Worm (Caenorhabditis elegans) whole organism, L1 larva: ENCODE results near the gene F33D4.6.

Experiments used
- C34B4.2 ChIP-seq: sonication (generic microtip); optimal IDR thresholded peaks from 2 replicates; lab custom pipeline; 2017; ENCODE audit warnings: mild to moderate bottlenecking, missing genetic modification characterization, missing compliant biosample characterization
- Y116A8C.19 ChIP-seq: sonication (generic microtip); optimal IDR thresholded peaks from 2 replicates; lab custom pipeline; 2016; ENCODE audit warnings: missing compliant biosample characterization, missing genetic modification characterization, borderline replicate concordance
- alr-1 ChIP-seq: fragments of 200-800 bp; sonication (Bioruptor generic); optimal IDR thresholded peaks from 2 replicates; lab custom pipeline; 2018; ENCODE audit warnings: borderline replicate concordance, mild to moderate bottlenecking, missing genetic modification characterization, missing compliant biosample characterization
- blmp-1 ChIP-seq: fragments of 150-350 bp; optimal IDR thresholded peaks from 2 replicates; lab custom pipeline; 2014; ENCODE audit warnings: missing biosample characterization, missing genetic modification characterization
- ceh-63 ChIP-seq: fragments of 200-800 bp; sonication (Bioruptor generic); optimal IDR thresholded peaks from 2 replicates; lab custom pipeline; 2018; ENCODE audit warnings: mild to moderate bottlenecking, missing genetic modification characterization, missing compliant biosample characterization
- dpl-1 ChIP-seq, 3 experiments: fragments of 150-350 bp in 2 of 3; sonication (generic microtip) in 1 of 3; optimal IDR thresholded peaks; 2 replicates each; lab custom pipeline; 2014 to 2017; ENCODE audit warnings: missing biosample characterization in 3 of 3, missing genetic modification characterization in 3 of 3, missing genetic modification reagents in 3 of 3
- dsc-1 ChIP-seq: sonication (generic microtip); optimal IDR thresholded peaks from 2 replicates; lab custom pipeline; 2016; ENCODE audit warnings: mild to moderate bottlenecking, missing genetic modification characterization, missing compliant biosample characterization
- efl-3 ChIP-seq: fragments of 200-800 bp; sonication (Bioruptor generic); optimal IDR thresholded peaks from 2 replicates; lab custom pipeline; 2018; ENCODE audit warnings: mild to moderate bottlenecking, missing genetic modification characterization, missing compliant biosample characterization
- elt-2 ChIP-seq: sonication (generic microtip); optimal IDR thresholded peaks from 2 replicates; lab custom pipeline; 2016; ENCODE audit warnings: missing genetic modification characterization, mild to moderate bottlenecking, inconsistent platforms, missing compliant biosample characterization, missing genetic modification reagents
- ets-5 ChIP-seq: fragments of 200-800 bp; sonication (Bioruptor generic); IDR thresholded peaks from 2 replicates; pipeline ENCODE4 v1.3.6; 2022; ENCODE audit warnings: missing genetic modification characterization, missing compliant biosample characterization
- fkh-10 ChIP-seq: sonication (generic microtip); optimal IDR thresholded peaks from 2 replicates; lab custom pipeline; 2017; ENCODE audit warnings: missing biosample characterization, missing genetic modification reagents, missing genetic modification characterization
- fkh-4 ChIP-seq: sonication (generic microtip); optimal IDR thresholded peaks from 2 replicates; lab custom pipeline; 2016; ENCODE audit warnings: missing compliant biosample characterization, missing genetic modification characterization, borderline replicate concordance
- fkh-8 ChIP-seq: sonication (generic microtip); optimal IDR thresholded peaks from 2 replicates; lab custom pipeline; 2016; ENCODE audit warnings: mild to moderate bottlenecking, missing genetic modification characterization, missing compliant biosample characterization
- fos-1 ChIP-seq: fragments of 150-350 bp; optimal IDR thresholded peaks from 2 replicates; lab custom pipeline; 2014; ENCODE audit warnings: missing biosample characterization, missing genetic modification characterization
- hlh-17 ChIP-seq: fragments of 200-800 bp; sonication (Bioruptor generic); optimal IDR thresholded peaks from 2 replicates; lab custom pipeline; 2018; ENCODE audit warnings: missing genetic modification characterization, mild to moderate bottlenecking, missing compliant biosample characterization, moderate library complexity, borderline replicate concordance
- hlh-4 ChIP-seq: sonication (generic microtip); optimal IDR thresholded peaks from 2 replicates; lab custom pipeline; 2016; ENCODE audit warnings: mild to moderate bottlenecking, missing genetic modification characterization, missing compliant biosample characterization
- hpl-2 ChIP-seq: fragments of 150-350 bp; optimal IDR thresholded peaks from 2 replicates; lab custom pipeline; 2014; ENCODE audit warnings: missing biosample characterization, missing genetic modification reagents, missing genetic modification characterization
- irx-1 ChIP-seq: sonication (generic microtip); optimal IDR thresholded peaks from 2 replicates; lab custom pipeline; 2016; ENCODE audit warnings: missing genetic modification characterization, missing compliant biosample characterization
- jun-1 ChIP-seq: fragments of 150-350 bp; optimal IDR thresholded peaks from 2 replicates; lab custom pipeline; 2014; ENCODE audit warnings: missing biosample characterization, missing genetic modification reagents, missing genetic modification characterization
- lin-14 ChIP-seq: fragments of 200-800 bp; sonication (Bioruptor generic); optimal IDR thresholded peaks from 2 replicates; lab custom pipeline; 2018; ENCODE audit warnings: mild to moderate bottlenecking, missing genetic modification characterization, moderate library complexity, missing compliant biosample characterization
- lin-15B ChIP-seq: fragments of 150-350 bp; sonication (generic microtip); optimal IDR thresholded peaks from 3 replicates; lab custom pipeline; 2014; ENCODE audit warnings: missing biosample characterization, missing genetic modification characterization
- lir-3 ChIP-seq: sonication (generic microtip); optimal IDR thresholded peaks from 2 replicates; lab custom pipeline; 2016; ENCODE audit warnings: mild to moderate bottlenecking, missing genetic modification characterization, moderate library complexity, missing compliant biosample characterization; ENCODE audit not compliant: poor library complexity
- mdl-1 ChIP-seq, 2 experiments: fragments of 150-350 bp; optimal IDR thresholded peaks; 2 replicates each; lab custom pipeline; 2014 to 2017; ENCODE audit warnings: missing biosample characterization in 2 of 2, missing genetic modification characterization in 2 of 2, inconsistent platforms in 1 of 2
- nhr-11 ChIP-seq: fragments of 150-350 bp; optimal IDR thresholded peaks from 2 replicates; lab custom pipeline; 2014; ENCODE audit warnings: missing biosample characterization, missing genetic modification characterization
- nhr-19 ChIP-seq: fragments of 200-800 bp; sonication (Bioruptor generic); conservative IDR thresholded peaks from 2 replicates; pipeline ENCODE4 v1.3.6; 2022; ENCODE audit warnings: missing genetic modification characterization, missing compliant biosample characterization
- nhr-20 ChIP-seq: sonication (generic microtip); optimal IDR thresholded peaks from 2 replicates; lab custom pipeline; 2016; ENCODE audit warnings: mild to moderate bottlenecking, missing genetic modification characterization, missing compliant biosample characterization
- nhr-237 ChIP-seq: fragments of 150-350 bp; optimal IDR thresholded peaks from 2 replicates; lab custom pipeline; 2014; ENCODE audit warnings: missing biosample characterization, missing genetic modification characterization
- nhr-47 ChIP-seq: sonication (generic microtip); optimal IDR thresholded peaks from 2 replicates; lab custom pipeline; 2016; ENCODE audit warnings: mild to moderate bottlenecking, missing genetic modification characterization, moderate library complexity, missing compliant biosample characterization
- nhr-71 ChIP-seq: sonication (generic microtip); optimal IDR thresholded peaks from 2 replicates; lab custom pipeline; 2016; ENCODE audit warnings: mild to moderate bottlenecking, missing genetic modification characterization, moderate library complexity, missing compliant biosample characterization
- nhr-84 ChIP-seq: sonication (generic microtip); optimal IDR thresholded peaks from 2 replicates; lab custom pipeline; 2017; ENCODE audit warnings: missing biosample characterization, missing genetic modification characterization
- pqm-1 ChIP-seq: sonication (generic microtip); optimal IDR thresholded peaks from 3 replicates; lab custom pipeline; 2017; ENCODE audit warnings: missing biosample characterization, missing genetic modification characterization
- snu-23 ChIP-seq: sonication (generic microtip); optimal IDR thresholded peaks from 2 replicates; lab custom pipeline; 2016; ENCODE audit warnings: missing genetic modification characterization, missing compliant biosample characterization
- sox-4 ChIP-seq: sonication (generic microtip); optimal IDR thresholded peaks from 2 replicates; lab custom pipeline; 2016; ENCODE audit warnings: missing genetic modification characterization, missing compliant biosample characterization
- sptf-1 ChIP-seq: fragments of 150-350 bp; optimal IDR thresholded peaks from 2 replicates; lab custom pipeline; 2014; ENCODE audit warnings: missing biosample characterization, missing genetic modification characterization
- sup-37 ChIP-seq: fragments of 200-800 bp; sonication (Bioruptor generic); optimal IDR thresholded peaks from 2 replicates; lab custom pipeline; 2018; ENCODE audit warnings: mild to moderate bottlenecking, missing genetic modification characterization, missing compliant biosample characterization
- unc-130 ChIP-seq: fragments of 150-350 bp; optimal IDR thresholded peaks from 2 replicates; lab custom pipeline; 2017; ENCODE audit warnings: missing biosample characterization, missing genetic modification characterization, inconsistent platforms
- unc-30 ChIP-seq: sonication (generic microtip); optimal IDR thresholded peaks from 2 replicates; lab custom pipeline; 2017; ENCODE audit warnings: missing biosample characterization, missing genetic modification characterization
- unc-62 ChIP-seq: fragments of 150-350 bp; optimal IDR thresholded peaks from 2 replicates; lab custom pipeline; 2014; ENCODE audit warnings: missing biosample characterization, missing genetic modification reagents, missing genetic modification characterization
- unc-86 ChIP-seq: sonication (generic microtip); optimal IDR thresholded peaks from 2 replicates; lab custom pipeline; 2016; ENCODE audit warnings: missing genetic modification characterization, missing compliant biosample characterization
- vab-15 ChIP-seq: sonication (generic microtip); optimal IDR thresholded peaks from 2 replicates; lab custom pipeline; 2017; ENCODE audit warnings: missing genotype, mild to moderate bottlenecking, missing genetic modification characterization, missing compliant biosample characterization
- xbp-1 ChIP-seq: sonication (generic microtip); optimal IDR thresholded peaks from 2 replicates; lab custom pipeline; 2016; ENCODE audit warnings: missing genetic modification characterization, missing compliant biosample characterization
- zag-1 ChIP-seq: fragments of 150-350 bp; optimal IDR thresholded peaks from 2 replicates; lab custom pipeline; 2014; ENCODE audit warnings: missing biosample characterization, missing genetic modification characterization
- zip-4 ChIP-seq: fragments of 200-800 bp; sonication (Bioruptor generic); optimal IDR thresholded peaks from 2 replicates; lab custom pipeline; 2018; ENCODE audit warnings: mild to moderate bottlenecking, missing genetic modification characterization, moderate library complexity, missing compliant biosample characterization
- ztf-11 ChIP-seq, 2 experiments: sonication (generic microtip); optimal IDR thresholded peaks; 2 replicates each; lab custom pipeline; 2016 to 2017; ENCODE audit warnings: missing genetic modification characterization in 2 of 2, missing biosample characterization in 1 of 2, missing compliant biosample characterization in 1 of 2
- ztf-4 ChIP-seq: fragments of 150-350 bp; optimal IDR thresholded peaks from 2 replicates; lab custom pipeline; 2014; ENCODE audit warnings: missing biosample characterization, missing genetic modification characterization

Gene F33D4.6

DNA sequence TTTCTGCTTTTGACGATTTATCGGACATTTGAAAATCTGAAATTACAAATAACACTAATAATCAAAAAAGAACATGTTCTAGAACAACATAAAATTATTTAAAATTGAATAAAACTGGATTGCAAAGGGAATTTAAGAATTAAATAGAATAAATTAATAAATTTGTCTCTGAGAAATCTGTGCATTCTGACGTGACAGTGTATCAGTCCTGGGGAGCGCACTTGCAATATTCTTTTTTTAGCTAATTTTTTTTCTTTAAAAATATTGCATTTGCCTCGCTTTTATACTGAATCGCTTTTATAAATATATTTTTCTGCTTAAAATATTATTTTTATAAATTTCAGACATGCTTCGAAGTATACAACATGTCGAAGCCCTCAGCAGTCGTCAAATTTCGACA lies 8.1 kb downstream of the F33D4.6 start, which contains the start of the genes mrpl-1, emc-6 and mrps-24 (continued):
- no peak for TF ChIP-seq fkh-10 (GFP tag; lab: Kevin White, UChicago)
- peak; percentile 59 for TF ChIP-seq nhr-20
- no peak for TF ChIP-seq zag-1
- peak; percentile 18 for TF ChIP-seq fkh-8
- TF ChIP-seq unc-62 (GFP tag; lab: Kevin White, UChicago), result no peak
- no peak for TF ChIP-seq pqm-1 (tag; lab: Kevin White, UChicago)
- TF ChIP-seq lir-3, result peak; percentile 35
- no peak for TF ChIP-seq C34B4.2 (tag; lab: Kevin White, UChicago)
- peak; percentile 44 for TF ChIP-seq unc-130 (tag; lab: Kevin White, UChicago)
- peak; percentile 73 for TF ChIP-seq snu-23 (GFP tag; lab: Kevin White, UChicago)
- peak; percentile 71 for TF ChIP-seq lin-14
- TF ChIP-seq ztf-11 (tag; optimal IDR thresholded peaks at IDR 0.05; lab: Kevin White, UChicago), result no peak
- no peak for TF ChIP-seq ets-5
- TF ChIP-seq xbp-1 (tag; lab: Kevin White, UChicago), result peak; percentile 68
- peak; percentile 74 for TF ChIP-seq lin-15B (tag; lab: Kevin White, UChicago)
- peak; percentile 76 for TF ChIP-seq nhr-71
- no peak for TF ChIP-seq fkh-4 (tag; lab: Kevin White, UChicago)
- TF ChIP-seq hpl-2 (GFP tag; lab: Kevin White, UChicago), result no peak
- TF ChIP-seq vab-15 (tag; lab: Kevin White, UChicago), result no peak
- no peak for TF ChIP-seq hlh-4 (tag; lab: Kevin White, UChicago)
- TF ChIP-seq dsc-1, result peak; percentile 28
- no peak for TF ChIP-seq zip-4
- TF ChIP-seq fos-1 (tag; lab: Kevin White, UChicago), result no peak
- TF ChIP-seq efl-3, result no peak
- peak; percentile 58 for TF ChIP-seq nhr-19 (GFP tag; lab: Robert Waterston, UW)
- peak; percentile 3 for TF ChIP-seq elt-2 (tag; lab: Kevin White, UChicago)
- TF ChIP-seq sox-4, result no peak
- TF ChIP-seq mdl-1 (tag; optimal IDR thresholded peaks at IDR 0.05; lab: Kevin White, UChicago), result no peak
- TF ChIP-seq nhr-11 (tag; lab: Kevin White, UChicago), result no peak
- peak; percentile 50 for TF ChIP-seq blmp-1 (tag; lab: Kevin White, UChicago)
- no peak for TF ChIP-seq jun-1
- no peak for TF ChIP-seq alr-1 (tag; lab: Kevin White, UChicago)
- no peak for TF ChIP-seq sptf-1 (tag; lab: Kevin White, UChicago)
- no peak for TF ChIP-seq irx-1
- TF ChIP-seq ceh-63, result no peak
- no peak for TF ChIP-seq Y116A8C.19 (tag; lab: Kevin White, UChicago)
- TF ChIP-seq nhr-47 (tag; lab: Kevin White, UChicago), result no peak
- no peak for TF ChIP-seq nhr-237 (tag; lab: Kevin White, UChicago)
- TF ChIP-seq nhr-84 (tag; lab: Kevin White, UChicago), result no peak
- TF ChIP-seq unc-30, result no peak
- TF ChIP-seq dpl-1 (GFP tag; optimal IDR thresholded peaks at IDR 0.05; lab: Kevin White, UChicago), result peak; percentile 57 to 80 (median 65)
- no peak for TF ChIP-seq sup-37 (GFP tag; lab: Kevin White, UChicago)
- no peak for TF ChIP-seq ztf-4 (tag; lab: Kevin White, UChicago)
- TF ChIP-seq unc-86 (tag; lab: Kevin White, UChicago), result peak; percentile 36
- TF ChIP-seq hlh-17 (GFP tag; lab: Kevin White, UChicago), result no peak
